Worm (Caenorhabditis elegans) whole organism, L4 larva: ENCODE results near the gene ent-3.
A peak's percentile ranks its signal among the peaks of the same experiment; 100 is the strongest.

Experiments used
- aly-2 ChIP-seq: sonication (generic microtip); optimal IDR thresholded peaks from 2 replicates; lab custom pipeline; 2018; ENCODE audit warnings: missing biosample characterization, missing genetic modification characterization
- arid-1 ChIP-seq: fragments of 200-800 bp; sonication (Bioruptor generic); conservative IDR thresholded peaks from 2 replicates; pipeline ENCODE4 v1.3.6; 2022; ENCODE audit warnings: missing genetic modification reagents, missing genetic modification characterization, missing compliant biosample characterization
- dpl-1 ChIP-seq: fragments of 150-350 bp; optimal IDR thresholded peaks from 2 replicates; lab custom pipeline; 2014; ENCODE audit warnings: missing biosample characterization, missing genetic modification reagents, missing genetic modification characterization
- lin-15B ChIP-seq: fragments of 150-350 bp; sonication (generic microtip); optimal IDR thresholded peaks from 3 replicates; lab custom pipeline; 2014; ENCODE audit warnings: missing biosample characterization, missing genetic modification characterization
- zip-11 ChIP-seq: fragments of 200-800 bp; sonication (Bioruptor generic); IDR thresholded peaks from 2 replicates; pipeline ENCODE4 v1.3.6; 2022; ENCODE audit warnings: missing genetic modification characterization, missing compliant biosample characterization

ce11 chrV:14200086-14200485 lies 35.8 kb downstream of the ent-3 start:
- TF ChIP-seq dpl-1 (peak; percentile 65), lin-15B (tag; lab: Kevin White, UChicago) (no peak), arid-1 (peak; percentile 62; the same call in 1 of the 2 replicates), zip-11 (no peak), aly-2 (tag; lab: Kevin White, UChicago) (no peak)
